Fruit fly (Drosophila melanogaster): ENCODE measurements around the gene Arp5.
A peak's percentile ranks its signal among the peaks of the same experiment; 100 is the strongest.

Arp5 gene

DNA sequence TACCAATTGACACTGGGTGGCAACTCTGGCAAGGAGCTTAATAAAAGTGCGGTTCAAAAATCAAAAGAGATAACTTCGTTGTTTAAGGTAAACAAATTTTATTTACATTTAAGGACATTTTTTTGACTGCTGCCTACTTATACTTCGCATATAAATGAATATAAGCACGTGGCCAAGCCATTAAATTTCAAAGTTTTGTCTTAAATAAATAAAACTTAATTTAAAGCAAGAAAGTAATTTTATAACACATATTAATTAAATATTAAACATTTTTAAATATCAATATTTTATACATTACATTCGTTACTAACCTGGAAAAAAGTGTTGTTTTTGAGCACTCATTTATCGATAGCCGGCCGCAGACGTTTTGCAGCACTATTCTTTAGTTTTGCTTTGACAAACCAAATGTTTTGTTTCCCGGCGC is 3.4 kb downstream of the Arp5 start, which contains the start of the genes CG12321 and MED17 (continued):
- TF ChIP-seq CG11398 (GFP tag; optimal IDR thresholded peaks at IDR 0.05): no peak
- peak; percentile 88 for TF ChIP-seq CG9215 (GFP tag; IDR thresholded peaks at IDR 0.05)
- TF ChIP-seq gt (GFP tag; IDR thresholded peaks at IDR 0.05): peak; percentile 70
- TF ChIP-seq CG9437 (GFP tag; optimal IDR thresholded peaks at IDR 0.05): peak; percentile 86
- TF ChIP-seq sc (optimal IDR thresholded peaks at IDR 0.05): no peak
- peak; percentile 85 for TF ChIP-seq sc (GFP tag; optimal IDR thresholded peaks at IDR 0.05)
- TF ChIP-seq CTCF (GFP tag; optimal IDR thresholded peaks at IDR 0.05): peak; percentile 48
- peak; percentile 76 for TF ChIP-seq croc (GFP tag; conservative IDR thresholded peaks at IDR 0.05)
- peak; percentile 57 for TF ChIP-seq Mad (GFP tag; optimal IDR thresholded peaks at IDR 0.05)
- TF ChIP-seq Hmx (GFP tag; optimal IDR thresholded peaks at IDR 0.05): peak; percentile 42
- TF ChIP-seq CG30403 (GFP tag; optimal IDR thresholded peaks at IDR 0.05): peak; percentile 93
- TF ChIP-seq CG31441 (GFP tag; IDR thresholded peaks at IDR 0.05): peak; percentile 87
- TF ChIP-seq her (GFP tag; optimal IDR thresholded peaks at IDR 0.05): no peak
- TF ChIP-seq sqz (GFP tag; optimal IDR thresholded peaks at IDR 0.05): no peak
- no peak for TF ChIP-seq tll (GFP tag; optimal IDR thresholded peaks at IDR 0.05)
- TF ChIP-seq CG31224 (GFP tag; IDR thresholded peaks at IDR 0.05): peak; percentile 83
- TF ChIP-seq Xbp1 (GFP tag; optimal IDR thresholded peaks at IDR 0.05): peak; percentile 94
- TF ChIP-seq Dek (tag; optimal IDR thresholded peaks at IDR 0.05): peak; percentile 85
- TF ChIP-seq CG8924 (tag; optimal IDR thresholded peaks at IDR 0.05): peak; percentile 90
- no peak for TF ChIP-seq CG34224 (GFP tag; IDR thresholded peaks at IDR 0.05; ENCODE audit: partially characterized antibody)
- no peak for TF ChIP-seq ems (GFP tag; optimal IDR thresholded peaks at IDR 0.05)
- TF ChIP-seq dpn (GFP tag; optimal IDR thresholded peaks at IDR 0.05): peak; percentile 66 to 93
- TF ChIP-seq CG11504 (tag; optimal IDR thresholded peaks at IDR 0.05): peak; percentile 87
- TF ChIP-seq klu (GFP tag; IDR thresholded peaks at IDR 0.05): peak; percentile 91
- peak; percentile 72 for TF ChIP-seq Ada2b (GFP tag; IDR thresholded peaks at IDR 0.05)
- TF ChIP-seq CG7271 (tag; optimal IDR thresholded peaks at IDR 0.05): peak; percentile 64
- peak; percentile 89 for TF ChIP-seq Oli (tag; optimal IDR thresholded peaks at IDR 0.05)
- TF ChIP-seq Mrtf (GFP tag; IDR thresholded peaks at IDR 0.05): peak; percentile 73; the same call in 1 of the 3 replicates
- TF ChIP-seq lilli (GFP tag; optimal IDR thresholded peaks at IDR 0.05): peak; percentile 84
- no peak for TF ChIP-seq ATbp (GFP tag; optimal IDR thresholded peaks at IDR 0.05)
- peak; percentile 87 for TF ChIP-seq esg (GFP tag; conservative IDR thresholded peaks at IDR 0.05)
- TF ChIP-seq CG8478 (optimal IDR thresholded peaks at IDR 0.05): no peak
- TF ChIP-seq Atf3 (GFP tag; optimal IDR thresholded peaks at IDR 0.05): peak; percentile 22
- TF ChIP-seq Vsx1 (GFP tag; optimal IDR thresholded peaks at IDR 0.05): no peak
- no peak for TF ChIP-seq HLHmδ (GFP tag; optimal IDR thresholded peaks at IDR 0.05)
- TF ChIP-seq dan (GFP tag; IDR thresholded peaks at IDR 0.05): peak; percentile 49; the same call in 1 of the 2 replicates
- TF ChIP-seq dmrt99B (tag; optimal IDR thresholded peaks at IDR 0.05): peak; percentile 77
- TF ChIP-seq jing (GFP tag; optimal IDR thresholded peaks at IDR 0.05): peak; percentile 69
- TF ChIP-seq CG8765 (GFP tag; IDR thresholded peaks at IDR 0.05): peak; percentile 46
- TF ChIP-seq CG5953 (GFP tag; IDR thresholded peaks at IDR 0.05): 0 out of 2 replicates have a peak, but pooled peaks have one; percentile 46
- TF ChIP-seq D19B (GFP tag; optimal IDR thresholded peaks at IDR 0.05): peak; percentile 78
- no peak for TF ChIP-seq CG2199 (GFP tag; IDR thresholded peaks at IDR 0.05)
- TF ChIP-seq gcm (GFP tag; optimal IDR thresholded peaks at IDR 0.05): peak; percentile 61
- TF ChIP-seq aop (GFP tag; IDR thresholded peaks at IDR 0.05): no peak
- no peak for TF ChIP-seq bowl (GFP tag; IDR thresholded peaks at IDR 0.05)
- TF ChIP-seq zfh1 (GFP tag; IDR thresholded peaks at IDR 0.05): peak; percentile 85
- TF ChIP-seq ac (GFP tag; optimal IDR thresholded peaks at IDR 0.05): peak; percentile 11
- no peak for TF ChIP-seq CG1832 (GFP tag; optimal IDR thresholded peaks at IDR 0.05)
- peak; percentile 96 for TF ChIP-seq Hr3 (GFP tag; optimal IDR thresholded peaks at IDR 0.05)
- TF ChIP-seq CG2202 (tag; optimal IDR thresholded peaks at IDR 0.05): peak; percentile 57
- TF ChIP-seq danr (GFP tag; IDR thresholded peaks at IDR 0.05): peak; percentile 73; the same call in 1 of the 2 replicates
- peak; percentile 78; the same call in 1 of the 3 replicates for TF ChIP-seq so (GFP tag; IDR thresholded peaks at IDR 0.05)
- TF ChIP-seq CG12942 (GFP tag; optimal IDR thresholded peaks at IDR 0.05): peak; percentile 91
